Fruit fly (Drosophila melanogaster): ENCODE measurements around the gene Adk2.
A peak's percentile ranks its signal among the peaks of the same experiment; 100 is the strongest.

The Adk2 gene

dm6 chr3L:13030055-13030634 lies 7.7 kb upstream of the Adk2 start (continued):
- TF ChIP-seq yki (optimal IDR thresholded peaks at IDR 0.05), result no peak
- TF ChIP-seq wor (GFP tag; IDR thresholded peaks at IDR 0.05), result no peak
- no peak for TF ChIP-seq Opbp (GFP tag; IDR thresholded peaks at IDR 0.05; ENCODE audit: partially characterized antibody)
- TF ChIP-seq CG4404 (GFP tag; IDR thresholded peaks at IDR 0.05), result no peak
- no peak for TF ChIP-seq Aef1 (GFP tag; IDR thresholded peaks at IDR 0.05)
- no peak for TF ChIP-seq CG12299 (tag; optimal IDR thresholded peaks at IDR 0.05)
- TF ChIP-seq Med (GFP tag), result peak; percentile 61
- TF ChIP-seq tgo (GFP tag; IDR thresholded peaks at IDR 0.05), result 0 out of 3 replicates have a peak, but pooled peaks have one; percentile 20
- TF ChIP-seq croc (GFP tag; conservative IDR thresholded peaks at IDR 0.05), result no peak
- no peak for TF ChIP-seq CG8765 (GFP tag; IDR thresholded peaks at IDR 0.05)
- no peak for TF ChIP-seq vfl (GFP tag; optimal IDR thresholded peaks at IDR 0.05)
- TF ChIP-seq pfk (GFP tag; optimal IDR thresholded peaks at IDR 0.05), result no peak
- peak; percentile 40 for TF ChIP-seq oc (tag; optimal IDR thresholded peaks at IDR 0.05)
- peak; percentile 25 for TF ChIP-seq CG18262 (tag; optimal IDR thresholded peaks at IDR 0.05)
- no peak for TF ChIP-seq CG3995 (GFP tag; optimal IDR thresholded peaks at IDR 0.05)
- TF ChIP-seq CG32532 (GFP tag; IDR thresholded peaks at IDR 0.05), result no peak
- TF ChIP-seq CG10366 (GFP tag; IDR thresholded peaks at IDR 0.05), result no peak
- TF ChIP-seq CG11560 (tag; IDR thresholded peaks at IDR 0.05), result no peak
- no peak for TF ChIP-seq Lhr (GFP tag; optimal IDR thresholded peaks at IDR 0.05)
- TF ChIP-seq CG15514 (GFP tag; optimal IDR thresholded peaks at IDR 0.05), result no peak
- TF ChIP-seq sr (GFP tag; IDR thresholded peaks at IDR 0.05), result no peak
- no peak for TF ChIP-seq gsb (GFP tag; IDR thresholded peaks at IDR 0.05)
- no peak for TF ChIP-seq CG14710 (tag; optimal IDR thresholded peaks at IDR 0.05)
- TF ChIP-seq sd (tag; optimal IDR thresholded peaks at IDR 0.05), result peak; percentile 20

- TF ChIP-seq CG11504 (tag; optimal IDR thresholded peaks at IDR 0.05) (peak; percentile 69), Atf3 (GFP tag; optimal IDR thresholded peaks at IDR 0.05) (no peak), chm (GFP tag; IDR thresholded peaks at IDR 0.05) (no peak), Hey (tag; optimal IDR thresholded peaks at IDR 0.05) (no peak), CG13894 (tag; optimal IDR thresholded peaks at IDR 0.05) (no peak), CG34422 (GFP tag; IDR thresholded peaks at IDR 0.05) (0 out of 3 replicates have a peak, but pooled peaks have one; percentile 27), phol (tag; optimal IDR thresholded peaks at IDR 0.05) (no peak), bbx (GFP tag; IDR thresholded peaks at IDR 0.05; ENCODE audit: partially characterized antibody) (peak; percentile 50), Nf-YC (tag; optimal IDR thresholded peaks at IDR 0.05) (peak; percentile 45), lab (GFP tag; optimal IDR thresholded peaks at IDR 0.05) (no peak), bsh (GFP tag; optimal IDR thresholded peaks at IDR 0.05) (peak in 1 of 2 experiments; percentile 22), oc (tag; optimal IDR thresholded peaks at IDR 0.05) (no peak), Deaf1 (tag; optimal IDR thresholded peaks at IDR 0.05) (peak; percentile 93), CG6254 (GFP tag; optimal IDR thresholded peaks at IDR 0.05) (no peak), CG3995 (GFP tag; optimal IDR thresholded peaks at IDR 0.05) (peak; percentile 32), CG5180 (GFP tag; optimal IDR thresholded peaks at IDR 0.05) (peak; percentile 23), CG9932 (GFP tag; IDR thresholded peaks at IDR 0.05) (no peak), dati (GFP tag; IDR thresholded peaks at IDR 0.05) (no peak), CG13296 (GFP tag; optimal IDR thresholded peaks at IDR 0.05) (no peak), CG17361 (GFP tag; IDR thresholded peaks at IDR 0.05) (no peak), trem (tag; optimal IDR thresholded peaks at IDR 0.05) (no peak), ems (GFP tag; optimal IDR thresholded peaks at IDR 0.05) (no peak), mam (GFP tag; optimal IDR thresholded peaks at IDR 0.05) (no peak), kni (GFP tag; optimal IDR thresholded peaks at IDR 0.05) (peak; percentile 14), Myb (GFP tag; optimal IDR thresholded peaks at IDR 0.05) (no peak), CG10979 (tag; optimal IDR thresholded peaks at IDR 0.05) (no peak), nom (GFP tag; optimal IDR thresholded peaks at IDR 0.05) (peak; percentile 39), CG6854 (GFP tag; optimal IDR thresholded peaks at IDR 0.05) (no peak), CG1602 (GFP tag; optimal IDR thresholded peaks at IDR 0.05) (no peak)
Observed at dm6 chr3L:13028740-13029139, 6.3 kb upstream of the Adk2 start, which contains the start of gene CG17672. Gene CG17672, plus strand, starts transcription at chr3L:13028962.
